Worm (Caenorhabditis elegans) whole organism, late embryonic: ENCODE data around the gene clec-70.

Experiments
- C08G9.2 ChIP-seq: sonication (generic microtip); optimal IDR thresholded peaks from 2 replicates; lab custom pipeline; 2016; ENCODE audit warnings: mild to moderate bottlenecking, missing genetic modification characterization, moderate library complexity, missing compliant biosample characterization
- elt-2 ChIP-seq: sonication (generic microtip); optimal IDR thresholded peaks from 2 replicates; lab custom pipeline; 2016; ENCODE audit warnings: missing genetic modification reagents, missing genetic modification characterization, missing compliant biosample characterization
- fkh-10 ChIP-seq: fragments of 150-350 bp; optimal IDR thresholded peaks from 2 replicates; lab custom pipeline; 2014; ENCODE audit warnings: missing biosample characterization, missing genetic modification reagents, missing genetic modification characterization
- hlh-6 ChIP-seq: sonication (generic microtip); optimal IDR thresholded peaks from 2 replicates; lab custom pipeline; 2016; ENCODE audit warnings: missing genotype, missing genetic modification characterization, missing compliant biosample characterization
- hlh-8 ChIP-seq: sonication (generic microtip); optimal IDR thresholded peaks from 2 replicates; lab custom pipeline; 2016; ENCODE audit warnings: missing genotype, missing genetic modification characterization, missing compliant biosample characterization
- madf-2 ChIP-seq: sonication (generic microtip); optimal IDR thresholded peaks from 2 replicates; lab custom pipeline; 2017; ENCODE audit warnings: missing genetic modification characterization, missing compliant biosample characterization
- nhr-11 ChIP-seq: fragments of 150-350 bp; optimal IDR thresholded peaks from 2 replicates; lab custom pipeline; 2014; ENCODE audit warnings: missing biosample characterization, missing genetic modification characterization
- nhr-232 ChIP-seq: sonication (generic microtip); optimal IDR thresholded peaks from 2 replicates; lab custom pipeline; 2016; ENCODE audit warnings: missing genetic modification characterization, missing compliant biosample characterization
- pat-9 ChIP-seq: fragments of 200-800 bp; sonication (Bioruptor generic); optimal IDR thresholded peaks from 2 replicates; lab custom pipeline; 2018; ENCODE audit warnings: mild to moderate bottlenecking, missing genetic modification characterization, moderate library complexity, missing compliant biosample characterization
- pqm-1 ChIP-seq: sonication (generic microtip); optimal IDR thresholded peaks from 2 replicates; lab custom pipeline; 2016; ENCODE audit warnings: missing genetic modification characterization, missing compliant biosample characterization
- tbx-2 ChIP-seq: sonication (generic microtip); optimal IDR thresholded peaks from 2 replicates; lab custom pipeline; 2016; ENCODE audit warnings: missing genetic modification characterization, missing compliant biosample characterization
- unc-42 ChIP-seq: sonication (generic microtip); optimal IDR thresholded peaks from 2 replicates; lab custom pipeline; 2016; ENCODE audit warnings: missing genotype, missing genetic modification characterization, missing compliant biosample characterization
- unc-55 ChIP-seq: sonication (generic microtip); optimal IDR thresholded peaks from 2 replicates; lab custom pipeline; 2017; ENCODE audit warnings: missing biosample characterization, missing genetic modification reagents, missing genetic modification characterization

DNA sequence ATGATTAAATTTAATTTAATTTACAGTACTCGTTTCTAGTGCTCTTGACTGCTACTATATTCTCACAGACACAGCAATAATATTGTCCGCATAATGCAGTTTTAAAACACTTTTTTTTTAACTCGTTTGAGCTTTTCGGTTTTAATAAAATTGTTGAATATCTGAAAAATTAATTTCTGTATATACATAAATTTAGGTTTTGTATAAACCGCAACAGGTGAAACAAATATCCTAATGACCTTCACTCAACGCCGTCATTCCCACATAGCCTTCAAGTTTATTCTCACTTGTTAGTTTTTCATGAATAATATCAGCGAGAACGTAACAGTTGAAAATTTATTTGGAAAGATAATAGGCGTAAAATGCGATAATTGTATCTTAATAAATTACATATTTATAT is 13.0 kb upstream of the clec-70 start, which contains the start of gene srz-19:
- no peak for TF ChIP-seq unc-42 (tag; lab: Kevin White, UChicago)
- TF ChIP-seq pqm-1 (tag; lab: Kevin White, UChicago): no peak
- TF ChIP-seq hlh-8 (tag; lab: Kevin White, UChicago): no peak
- no peak for TF ChIP-seq unc-55
- TF ChIP-seq C08G9.2 (tag; lab: Kevin White, UChicago): no peak
- no peak for TF ChIP-seq madf-2 (tag; lab: Kevin White, UChicago)
- TF ChIP-seq fkh-10 (GFP tag; lab: Kevin White, UChicago): no peak
- TF ChIP-seq nhr-11: no peak
- TF ChIP-seq elt-2 (tag; lab: Kevin White, UChicago): no peak
- no peak for TF ChIP-seq nhr-232 (tag; lab: Kevin White, UChicago)
- TF ChIP-seq pat-9: no peak
- TF ChIP-seq tbx-2 (tag; lab: Kevin White, UChicago): no peak
- no peak for TF ChIP-seq hlh-6
